Worm (Caenorhabditis elegans) whole organism, L1 larva: ENCODE data around the gene srab-14.

ENCODE experiments used
- C04F5.9 ChIP-seq: sonication (generic microtip); optimal IDR thresholded peaks from 2 replicates; lab custom pipeline; 2016; ENCODE audit warnings: missing genetic modification characterization, missing compliant biosample characterization
- C16A3.4 ChIP-seq: fragments of 150-350 bp; optimal IDR thresholded peaks from 2 replicates; lab custom pipeline; 2014; ENCODE audit warnings: missing biosample characterization, missing genetic modification characterization
- aha-1 ChIP-seq: fragments of 150-350 bp; optimal IDR thresholded peaks from 2 replicates; lab custom pipeline; 2014; ENCODE audit warnings: missing biosample characterization, missing genetic modification characterization
- alr-1 ChIP-seq: fragments of 200-800 bp; sonication (Bioruptor generic); optimal IDR thresholded peaks from 2 replicates; lab custom pipeline; 2018; ENCODE audit warnings: borderline replicate concordance, mild to moderate bottlenecking, missing genetic modification characterization, missing compliant biosample characterization
- aly-2 ChIP-seq: fragments of 150-350 bp; optimal IDR thresholded peaks from 2 replicates; lab custom pipeline; 2014; ENCODE audit warnings: missing biosample characterization, missing genetic modification characterization
- ama-1 ChIP-seq: fragments of 150-350 bp; optimal IDR thresholded peaks from 2 replicates; lab custom pipeline; 2014
- ceh-63 ChIP-seq: fragments of 200-800 bp; sonication (Bioruptor generic); optimal IDR thresholded peaks from 2 replicates; lab custom pipeline; 2018; ENCODE audit warnings: mild to moderate bottlenecking, missing genetic modification characterization, missing compliant biosample characterization
- ceh-82 ChIP-seq, 3 experiments: fragments of 150-350 bp in 1 of 3; sonication (generic microtip) in 2 of 3; optimal IDR thresholded peaks; 2 replicates each; lab custom pipeline; 2014 to 2017; ENCODE audit warnings: missing biosample characterization in 3 of 3, missing genetic modification characterization in 3 of 3
- ceh-88 ChIP-seq: fragments of 200-800 bp; sonication (Bioruptor generic); IDR thresholded peaks from 2 replicates; pipeline ENCODE4 v1.3.6; 2022; ENCODE audit warnings: missing genetic modification characterization, missing compliant biosample characterization
- ceh-90 ChIP-seq: sonication (generic microtip); optimal IDR thresholded peaks from 2 replicates; lab custom pipeline; 2016; ENCODE audit warnings: missing genetic modification characterization, missing compliant biosample characterization
- ces-1 ChIP-seq: fragments of 150-350 bp; optimal IDR thresholded peaks from 2 replicates; lab custom pipeline; 2014; ENCODE audit warnings: missing biosample characterization, missing genetic modification reagents, missing genetic modification characterization
- dpl-1 ChIP-seq, 3 experiments: fragments of 150-350 bp in 2 of 3; sonication (generic microtip) in 1 of 3; optimal IDR thresholded peaks; 2 replicates each; lab custom pipeline; 2014 to 2017; ENCODE audit warnings: missing biosample characterization in 3 of 3, missing genetic modification characterization in 3 of 3, missing genetic modification reagents in 3 of 3
- dsc-1 ChIP-seq: sonication (generic microtip); optimal IDR thresholded peaks from 2 replicates; lab custom pipeline; 2016; ENCODE audit warnings: mild to moderate bottlenecking, missing genetic modification characterization, missing compliant biosample characterization
- egl-13 ChIP-seq: sonication (generic microtip); optimal IDR thresholded peaks from 2 replicates; lab custom pipeline; 2016; ENCODE audit warnings: missing genotype, missing genetic modification reagents, missing genetic modification characterization, missing compliant biosample characterization
- egl-27 ChIP-seq, 2 experiments: fragments of 150-350 bp in 1 of 2; sonication (generic microtip); optimal IDR thresholded peaks; 3 replicates each; lab custom pipeline; 2017 to 2018; ENCODE audit warnings: missing biosample characterization in 2 of 2, missing genetic modification characterization in 2 of 2, missing genetic modification reagents in 2 of 2
- elt-2 ChIP-seq: sonication (generic microtip); optimal IDR thresholded peaks from 2 replicates; lab custom pipeline; 2016; ENCODE audit warnings: missing genetic modification characterization, mild to moderate bottlenecking, inconsistent platforms, missing compliant biosample characterization, missing genetic modification reagents
- ets-5 ChIP-seq: fragments of 200-800 bp; sonication (Bioruptor generic); IDR thresholded peaks from 2 replicates; pipeline ENCODE4 v1.3.6; 2022; ENCODE audit warnings: missing genetic modification characterization, missing compliant biosample characterization
- fkh-8 ChIP-seq: sonication (generic microtip); optimal IDR thresholded peaks from 2 replicates; lab custom pipeline; 2016; ENCODE audit warnings: mild to moderate bottlenecking, missing genetic modification characterization, missing compliant biosample characterization
- fos-1 ChIP-seq: fragments of 150-350 bp; optimal IDR thresholded peaks from 2 replicates; lab custom pipeline; 2014; ENCODE audit warnings: missing biosample characterization, missing genetic modification characterization
- irx-1 ChIP-seq: sonication (generic microtip); optimal IDR thresholded peaks from 2 replicates; lab custom pipeline; 2016; ENCODE audit warnings: missing genetic modification characterization, missing compliant biosample characterization
- isw-1 ChIP-seq: fragments of 200-800 bp; sonication (Bioruptor generic); IDR thresholded peaks from 2 replicates; pipeline ENCODE4 v1.3.6; 2022; ENCODE audit warnings: missing genetic modification characterization, missing compliant biosample characterization
- jun-1 ChIP-seq: fragments of 150-350 bp; optimal IDR thresholded peaks from 2 replicates; lab custom pipeline; 2014; ENCODE audit warnings: missing biosample characterization, missing genetic modification reagents, missing genetic modification characterization
- lin-14 ChIP-seq: fragments of 200-800 bp; sonication (Bioruptor generic); optimal IDR thresholded peaks from 2 replicates; lab custom pipeline; 2018; ENCODE audit warnings: mild to moderate bottlenecking, missing genetic modification characterization, moderate library complexity, missing compliant biosample characterization
- lin-15B ChIP-seq: fragments of 150-350 bp; sonication (generic microtip); optimal IDR thresholded peaks from 3 replicates; lab custom pipeline; 2014; ENCODE audit warnings: missing biosample characterization, missing genetic modification characterization
- lin-39 ChIP-seq: fragments of 150-350 bp; optimal IDR thresholded peaks from 2 replicates; lab custom pipeline; 2014; ENCODE audit warnings: missing biosample characterization, missing genetic modification reagents, missing genetic modification characterization
- lir-3 ChIP-seq: sonication (generic microtip); optimal IDR thresholded peaks from 2 replicates; lab custom pipeline; 2016; ENCODE audit warnings: mild to moderate bottlenecking, missing genetic modification characterization, moderate library complexity, missing compliant biosample characterization; ENCODE audit not compliant: poor library complexity
- lsy-2 ChIP-seq, 2 experiments: fragments of 150-350 bp; optimal IDR thresholded peaks; 2 replicates each; lab custom pipeline; 2014; ENCODE audit warnings: missing biosample characterization in 2 of 2, missing genetic modification characterization in 2 of 2
- mab-9 ChIP-seq: fragments of 200-800 bp; sonication (Bioruptor generic); IDR thresholded peaks from 2 replicates; pipeline ENCODE4 v1.3.6; 2022; ENCODE audit warnings: missing genetic modification reagents, missing genetic modification characterization, missing compliant biosample characterization
- mdl-1 ChIP-seq, 2 experiments: fragments of 150-350 bp; optimal IDR thresholded peaks; 2 replicates each; lab custom pipeline; 2014 to 2017; ENCODE audit warnings: missing biosample characterization in 2 of 2, missing genetic modification characterization in 2 of 2, inconsistent platforms in 1 of 2
- mef-2 ChIP-seq: fragments of 150-350 bp; optimal IDR thresholded peaks from 2 replicates; lab custom pipeline; 2014; ENCODE audit warnings: missing biosample characterization, missing genetic modification characterization
- mep-1 ChIP-seq: fragments of 150-350 bp; optimal IDR thresholded peaks from 2 replicates; lab custom pipeline; 2014; ENCODE audit warnings: missing biosample characterization, missing genetic modification characterization
- nhr-11 ChIP-seq: fragments of 150-350 bp; optimal IDR thresholded peaks from 2 replicates; lab custom pipeline; 2014; ENCODE audit warnings: missing biosample characterization, missing genetic modification characterization
- nhr-237 ChIP-seq: fragments of 150-350 bp; optimal IDR thresholded peaks from 2 replicates; lab custom pipeline; 2014; ENCODE audit warnings: missing biosample characterization, missing genetic modification characterization
- nhr-47 ChIP-seq: sonication (generic microtip); optimal IDR thresholded peaks from 2 replicates; lab custom pipeline; 2016; ENCODE audit warnings: mild to moderate bottlenecking, missing genetic modification characterization, moderate library complexity, missing compliant biosample characterization
- nhr-71 ChIP-seq: sonication (generic microtip); optimal IDR thresholded peaks from 2 replicates; lab custom pipeline; 2016; ENCODE audit warnings: mild to moderate bottlenecking, missing genetic modification characterization, moderate library complexity, missing compliant biosample characterization
- nhr-76 ChIP-seq: sonication (generic microtip); optimal IDR thresholded peaks from 2 replicates; lab custom pipeline; 2017; ENCODE audit warnings: missing biosample characterization, missing genetic modification characterization
- nhr-77 ChIP-seq: fragments of 150-350 bp; optimal IDR thresholded peaks from 2 replicates; lab custom pipeline; 2014; ENCODE audit warnings: missing biosample characterization, missing genetic modification characterization
- nhr-84 ChIP-seq: sonication (generic microtip); optimal IDR thresholded peaks from 2 replicates; lab custom pipeline; 2017; ENCODE audit warnings: missing biosample characterization, missing genetic modification characterization
- nhr-85 ChIP-seq: sonication (generic microtip); peaks from one replicate; lab custom pipeline; 2016; ENCODE audit warnings: missing genetic modification characterization, inconsistent platforms, missing compliant biosample characterization
- nhr-90 ChIP-seq: sonication (generic microtip); optimal IDR thresholded peaks from 2 replicates; lab custom pipeline; 2016; ENCODE audit warnings: mild to moderate bottlenecking, missing genetic modification characterization, missing compliant biosample characterization; ENCODE audit not compliant: poor library complexity
- pag-3 ChIP-seq: sonication (generic microtip); optimal IDR thresholded peaks from 2 replicates; lab custom pipeline; 2017; ENCODE audit warnings: missing genetic modification characterization, mild to moderate bottlenecking, missing compliant biosample characterization, antibody characterized with exemption, borderline replicate concordance; ENCODE audit not compliant: insufficient read depth
- pax-3 ChIP-seq: fragments of 200-800 bp; sonication (Bioruptor generic); optimal IDR thresholded peaks from 2 replicates; lab custom pipeline; 2018; ENCODE audit warnings: mild to moderate bottlenecking, missing genetic modification characterization, moderate library complexity, missing compliant biosample characterization
- skn-1 ChIP-seq: fragments of 150-350 bp; optimal IDR thresholded peaks from 2 replicates; lab custom pipeline; 2014; ENCODE audit warnings: missing biosample characterization, missing genetic modification characterization
- snpc-4 ChIP-seq: fragments of 150-350 bp; optimal IDR thresholded peaks from 2 replicates; lab custom pipeline; 2014; ENCODE audit warnings: missing biosample characterization, missing genetic modification characterization
- snu-23 ChIP-seq: sonication (generic microtip); optimal IDR thresholded peaks from 2 replicates; lab custom pipeline; 2016; ENCODE audit warnings: missing genetic modification characterization, missing compliant biosample characterization
- sox-4 ChIP-seq: sonication (generic microtip); optimal IDR thresholded peaks from 2 replicates; lab custom pipeline; 2016; ENCODE audit warnings: missing genetic modification characterization, missing compliant biosample characterization
- tbx-2 ChIP-seq: sonication (generic microtip); optimal IDR thresholded peaks from 2 replicates; lab custom pipeline; 2016; ENCODE audit warnings: missing genetic modification characterization, missing compliant biosample characterization
- tlp-1 ChIP-seq: fragments of 150-350 bp; optimal IDR thresholded peaks from 2 replicates; lab custom pipeline; 2014; ENCODE audit warnings: missing biosample characterization, missing genetic modification characterization
- unc-30 ChIP-seq: sonication (generic microtip); optimal IDR thresholded peaks from 2 replicates; lab custom pipeline; 2017; ENCODE audit warnings: missing biosample characterization, missing genetic modification characterization
- unc-62 ChIP-seq: fragments of 150-350 bp; optimal IDR thresholded peaks from 2 replicates; lab custom pipeline; 2014; ENCODE audit warnings: missing biosample characterization, missing genetic modification reagents, missing genetic modification characterization
- unc-86 ChIP-seq: sonication (generic microtip); optimal IDR thresholded peaks from 2 replicates; lab custom pipeline; 2016; ENCODE audit warnings: missing genetic modification characterization, missing compliant biosample characterization
- vab-15 ChIP-seq: sonication (generic microtip); optimal IDR thresholded peaks from 2 replicates; lab custom pipeline; 2017; ENCODE audit warnings: missing genotype, mild to moderate bottlenecking, missing genetic modification characterization, missing compliant biosample characterization
- xbp-1 ChIP-seq: sonication (generic microtip); optimal IDR thresholded peaks from 2 replicates; lab custom pipeline; 2016; ENCODE audit warnings: missing genetic modification characterization, missing compliant biosample characterization

srab-14 gene

ce11 chrII:7529078-7529683 lies 29.9 kb upstream of the srab-14 start, which contains the start of gene ZK1290.5 (continued):
- no peak for TF ChIP-seq nhr-84 (tag; lab: Kevin White, UChicago)
- peak in 2 of 3 experiments; percentile 25 to 63 for TF ChIP-seq ceh-82 (tag; optimal IDR thresholded peaks at IDR 0.05; lab: Kevin White, UChicago)
- TF ChIP-seq nhr-90 (tag; lab: Kevin White, UChicago), result peak; percentile 89
- no peak for TF ChIP-seq alr-1
- no peak for TF ChIP-seq unc-30 (tag; lab: Kevin White, UChicago)
- TF ChIP-seq mep-1, result peak; percentile 87
- no peak for TF ChIP-seq aha-1 (tag; lab: Kevin White, UChicago)
- peak; percentile 75 for TF ChIP-seq dsc-1
- TF ChIP-seq unc-86 (tag; lab: Kevin White, UChicago), result no peak
- TF ChIP-seq elt-2 (tag; lab: Kevin White, UChicago), result peak; percentile 89
- TF ChIP-seq mdl-1 (tag; optimal IDR thresholded peaks at IDR 0.05; lab: Kevin White, UChicago), result peak in 1 of 2 experiments; percentile 95
- TF ChIP-seq lin-15B, result no peak
- no peak for TF ChIP-seq ceh-63 (GFP tag; lab: Kevin White, UChicago)
- TF ChIP-seq xbp-1, result peak; percentile 76
- TF ChIP-seq pag-3 (tag; lab: Kevin White, UChicago), result no peak
- TF ChIP-seq tbx-2 (tag; lab: Kevin White, UChicago), result peak; percentile 92
- peak; percentile 92 for TF ChIP-seq snu-23 (GFP tag; lab: Kevin White, UChicago)
- peak; percentile 98 for TF ChIP-seq nhr-71 (tag; lab: Kevin White, UChicago)
- TF ChIP-seq fkh-8 (tag; lab: Kevin White, UChicago), result peak; percentile 87
- no peak for TF ChIP-seq vab-15
- TF ChIP-seq mab-9 (GFP tag; lab: Robert Waterston, UW), result peak; percentile 15; the same call in 1 of the 2 replicates
- TF ChIP-seq tlp-1 (tag; lab: Kevin White, UChicago), result no peak
- no peak for TF ChIP-seq ces-1
- no peak for TF ChIP-seq mef-2 (tag; lab: Kevin White, UChicago)
- TF ChIP-seq sox-4, result no peak
- TF ChIP-seq egl-13 (tag; lab: Kevin White, UChicago), result no peak
- no peak for TF ChIP-seq unc-62 (GFP tag; lab: Kevin White, UChicago)
- peak; percentile 98 for TF ChIP-seq nhr-85 (tag; lab: Kevin White, UChicago)
- no peak for TF ChIP-seq ceh-90 (tag; lab: Kevin White, UChicago)
- TF ChIP-seq skn-1 (tag; lab: Kevin White, UChicago), result peak; percentile 83
- TF ChIP-seq nhr-11 (tag; lab: Kevin White, UChicago), result peak; percentile 39
- TF ChIP-seq C04F5.9 (tag; lab: Kevin White, UChicago), result no peak
- peak; percentile 97 for TF ChIP-seq lin-14
- peak; percentile 60 for TF ChIP-seq lin-39 (tag; lab: Kevin White, UChicago)
- peak; percentile 91 for TF ChIP-seq nhr-77 (tag; lab: Kevin White, UChicago)
- TF ChIP-seq C16A3.4 (tag; lab: Kevin White, UChicago), result peak; percentile 61
- no peak for TF ChIP-seq egl-27 (tag; optimal IDR thresholded peaks at IDR 0.05; lab: Kevin White, UChicago)
- TF ChIP-seq irx-1, result peak; percentile 80
- no peak for TF ChIP-seq ama-1 (lab: Kevin White, UChicago)
- peak; percentile 23 for TF ChIP-seq fos-1 (tag; lab: Kevin White, UChicago)
- TF ChIP-seq ets-5 (GFP tag; lab: Robert Waterston, UW), result no peak
- TF ChIP-seq nhr-237 (tag; lab: Kevin White, UChicago), result peak; percentile 30
- TF ChIP-seq pax-3 (tag; lab: Kevin White, UChicago), result peak; percentile 58
- TF ChIP-seq nhr-47, result peak; percentile 86
- peak; percentile 33 for TF ChIP-seq snpc-4 (tag; lab: Kevin White, UChicago)
- no peak for TF ChIP-seq aly-2 (tag; lab: Kevin White, UChicago)
- TF ChIP-seq isw-1 (GFP tag; lab: Robert Waterston, UW), result peak; percentile 20; the same call in 1 of the 2 replicates
- TF ChIP-seq jun-1, result peak; percentile 62
- peak; percentile 53 for TF ChIP-seq ceh-88 (GFP tag; lab: Robert Waterston, UW)
- peak; percentile 60 for TF ChIP-seq lir-3 (tag; lab: Kevin White, UChicago)
- no peak for TF ChIP-seq nhr-76 (tag; lab: Kevin White, UChicago)
- TF ChIP-seq dpl-1 (GFP tag; optimal IDR thresholded peaks at IDR 0.05; lab: Kevin White, UChicago), result peak; percentile 60 to 66 (median 62)
- peak; percentile 80 to 83 for TF ChIP-seq lsy-2 (tag; optimal IDR thresholded peaks at IDR 0.05; lab: Kevin White, UChicago)
